Fruit fly (Drosophila melanogaster) whole organism, pupa: ENCODE results near the gene mRRF1.

Source experiments
- CG12605 ChIP-seq: fragments of 200-800 bp; sonication (Bioruptor generic); IDR thresholded peaks from 2 replicates; pipeline ENCODE4 v1.3.6; 2022; ENCODE audit warnings: missing biosample characterization, missing genetic modification characterization
- CG14655 ChIP-seq: fragments of 200-800 bp; sonication (Bioruptor generic); optimal IDR thresholded peaks from 3 replicates; lab custom pipeline; 2017; ENCODE audit warnings: mild to moderate bottlenecking, missing biosample characterization, missing genetic modification reagents, missing genetic modification characterization
- CG34367 ChIP-seq: fragments of 200-800 bp; sonication (Bioruptor generic); optimal IDR thresholded peaks from 2 replicates; lab custom pipeline; 2018; ENCODE audit warnings: missing biosample characterization, mild to moderate bottlenecking, missing genetic modification characterization
- CG4496 ChIP-seq: fragments of 200-800 bp; sonication (Bioruptor generic); IDR thresholded peaks from 3 replicates; pipeline ENCODE4 v1.3.6; 2022; ENCODE audit warnings: missing biosample characterization, missing genetic modification characterization
- CG8159 ChIP-seq: fragments of 200-800 bp; sonication (Bioruptor generic); optimal IDR thresholded peaks from 3 replicates; lab custom pipeline; 2018; ENCODE audit warnings: missing biosample characterization, mild to moderate bottlenecking, missing genetic modification characterization, moderate library complexity
- CG8301 ChIP-seq: fragments of 200-800 bp; sonication (Bioruptor generic); optimal IDR thresholded peaks from 2 replicates; lab custom pipeline; 2018; ENCODE audit warnings: missing biosample characterization, mild to moderate bottlenecking, missing genetic modification characterization
- EcR ChIP-seq: fragments of 200-800 bp; sonication (Bioruptor generic); optimal IDR thresholded peaks from 3 replicates; lab custom pipeline; 2019; ENCODE audit warnings: missing biosample characterization, missing genetic modification characterization, mild to moderate bottlenecking, moderate library complexity, missing genetic modification reagents
- Ets98B ChIP-seq: fragments of 200-800 bp; sonication (Bioruptor generic); IDR thresholded peaks from 2 replicates; pipeline ENCODE4 v1.3.6; 2022; ENCODE audit warnings: missing biosample characterization, missing genetic modification characterization

dm6 chr3L:9333745-9334382 lies 30.3 kb upstream of the mRRF1 start, which contains the start of gene PGRP-LA:
- TF ChIP-seq CG14655 = no peak
- TF ChIP-seq CG34367 (tag; lab: Kevin White, UChicago) = no peak
- TF ChIP-seq CG4496 (GFP tag; lab: Robert Waterston, UW) = peak; percentile 57
- TF ChIP-seq CG12605 (GFP tag; lab: Robert Waterston, UW) = no peak
- TF ChIP-seq CG8159 (tag; lab: Kevin White, UChicago) = no peak
- TF ChIP-seq Ets98B (GFP tag; lab: Robert Waterston, UW) = no peak
- no peak for TF ChIP-seq EcR (GFP tag; lab: Kevin White, UChicago)
- TF ChIP-seq CG8301 (tag; lab: Kevin White, UChicago) = no peak
